Worm (Caenorhabditis elegans): Measurements from ENCODE around the gene C16C10.1.

The C16C10.1 gene

DNA sequence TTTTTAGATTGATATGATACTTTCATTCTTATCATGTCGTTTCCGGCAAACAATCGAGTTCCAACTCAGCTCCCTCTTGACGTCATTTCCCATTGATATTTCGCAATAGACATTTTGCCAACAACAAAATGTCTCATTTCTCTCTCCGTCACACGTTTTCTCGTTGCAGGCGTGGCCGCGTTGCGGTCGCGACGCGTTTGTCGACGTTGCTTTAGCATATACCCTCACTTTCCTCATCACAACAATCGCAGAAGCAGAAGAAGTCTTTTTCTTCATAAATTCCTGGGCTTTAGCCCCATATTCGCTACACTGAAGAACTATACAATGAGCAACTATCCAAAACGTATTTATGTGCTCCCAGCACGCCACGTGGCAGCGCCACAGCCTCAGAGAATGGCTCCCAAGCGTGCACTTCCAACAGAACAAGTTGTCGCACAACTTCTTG lies 12.4 kb upstream of the C16C10.1 start, which contains the start of gene xbp-1 (continued):
- TF ChIP-seq daf-16 (GFP tag; optimal IDR thresholded peaks at IDR 0.05), result peak; percentile 15 to 92
- peak; percentile 99 for TF ChIP-seq daf-16 (tag; optimal IDR thresholded peaks at IDR 0.05)
- TF ChIP-seq daf-12 (tag; optimal IDR thresholded peaks at IDR 0.05), result no peak
- peak; percentile 96 for TF ChIP-seq nhr-11 (tag; optimal IDR thresholded peaks at IDR 0.05)
- TF ChIP-seq unc-62 (GFP tag; optimal IDR thresholded peaks at IDR 0.05 in 1 of 2), result peak in 1 of 2 experiments; percentile 86
- TF ChIP-seq unc-62 (tag; optimal IDR thresholded peaks at IDR 0.05), result no peak
- TF ChIP-seq zip-11 (GFP tag; IDR thresholded peaks at IDR 0.05), result no peak
- no peak for TF ChIP-seq F26F4.8 (GFP tag; conservative IDR thresholded peaks at IDR 0.05)
- no peak for TF ChIP-seq madf-5 (GFP tag; IDR thresholded peaks at IDR 0.05)
- TF ChIP-seq nhr-42 (GFP tag; IDR thresholded peaks at IDR 0.05), result 0 out of 2 replicates have a peak, but pooled peaks have one; percentile 64
- TF ChIP-seq nhr-102 (tag; optimal IDR thresholded peaks at IDR 0.05), result peak; percentile 68
- no peak for TF ChIP-seq fos-1 (tag; optimal IDR thresholded peaks at IDR 0.05)
- no peak for TF ChIP-seq ZK546.5 (tag; optimal IDR thresholded peaks at IDR 0.05)
- no peak for TF ChIP-seq ceh-28 (tag; optimal IDR thresholded peaks at IDR 0.05)
- peak; percentile 77 for TF ChIP-seq pha-4 (GFP tag; IDR thresholded peaks at IDR 0.05)
- TF ChIP-seq pha-4 (tag; optimal IDR thresholded peaks at IDR 0.05), result no peak
- TF ChIP-seq dmd-6 (GFP tag; IDR thresholded peaks at IDR 0.05), result peak; percentile 98
- TF ChIP-seq egl-43 (GFP tag; IDR thresholded peaks at IDR 0.05), result peak; percentile 65
- no peak for TF ChIP-seq F49E8.2 (tag; optimal IDR thresholded peaks at IDR 0.05; ENCODE audit: borderline replicate concordance)
- TF ChIP-seq snpc-1.2 (GFP tag; IDR thresholded peaks at IDR 0.05), result 0 out of 2 replicates have a peak, but pooled peaks have one; percentile 23
- peak; percentile 71 for TF ChIP-seq lin-38 (GFP tag; IDR thresholded peaks at IDR 0.05)
- TF ChIP-seq spr-3 (GFP tag; optimal IDR thresholded peaks at IDR 0.05), result peak; percentile 23
- no peak for TF ChIP-seq daf-8 (GFP tag; IDR thresholded peaks at IDR 0.05)
- no peak for TF ChIP-seq tag-97 (GFP tag; IDR thresholded peaks at IDR 0.05)
- no peak for TF ChIP-seq Y5F2A.4 (GFP tag; optimal IDR thresholded peaks at IDR 0.05)
- TF ChIP-seq ztf-11 (tag; optimal IDR thresholded peaks at IDR 0.05), result no peak
- peak; percentile 78 for TF ChIP-seq zip-2 (tag; optimal IDR thresholded peaks at IDR 0.05)
- no peak for TF ChIP-seq ceh-62 (tag; optimal IDR thresholded peaks at IDR 0.05)
- TF ChIP-seq aly-2 (tag; optimal IDR thresholded peaks at IDR 0.05), result no peak
- TF ChIP-seq D1046.2 (GFP tag; IDR thresholded peaks at IDR 0.05), result no peak
- TF ChIP-seq nhr-10 (tag; optimal IDR thresholded peaks at IDR 0.05), result peak; percentile 76
- peak; percentile 98 for TF ChIP-seq hlh-11 (tag; optimal IDR thresholded peaks at IDR 0.05)
- no peak for TF ChIP-seq attf-4 (tag; optimal IDR thresholded peaks at IDR 0.05)
- TF ChIP-seq skn-1 (tag; optimal IDR thresholded peaks at IDR 0.05), result no peak
- peak; percentile 74 to 93 for TF ChIP-seq mdl-1 (tag; optimal IDR thresholded peaks at IDR 0.05)
- TF ChIP-seq ZK337.2 (GFP tag; IDR thresholded peaks at IDR 0.05), result 0 out of 2 replicates have a peak, but pooled peaks have one; percentile 23
- TF ChIP-seq mxl-2 (GFP tag; conservative IDR thresholded peaks at IDR 0.05), result 0 out of 2 replicates have a peak, but pooled peaks have one; percentile 17
- TF ChIP-seq unc-130 (GFP tag; optimal IDR thresholded peaks at IDR 0.05), result no peak
- TF ChIP-seq ces-1 (GFP tag; optimal IDR thresholded peaks at IDR 0.05), result no peak
- peak; percentile 30 for TF ChIP-seq spr-1 (tag; optimal IDR thresholded peaks at IDR 0.05)
- TF ChIP-seq vab-7 (GFP tag; IDR thresholded peaks at IDR 0.05), result peak; percentile 71
- no peak for TF ChIP-seq lin-29 (GFP tag; IDR thresholded peaks at IDR 0.05)
- peak; percentile 58 for TF ChIP-seq T26A8.4 (GFP tag; IDR thresholded peaks at IDR 0.05)
- TF ChIP-seq dmd-9 (GFP tag; IDR thresholded peaks at IDR 0.05), result peak; percentile 63; the same call in 1 of the 2 replicates
- peak; percentile 49 for TF ChIP-seq zfp-2 (tag; optimal IDR thresholded peaks at IDR 0.05)
- peak; percentile 92 for TF ChIP-seq rbr-2 (tag; optimal IDR thresholded peaks at IDR 0.05)
- TF ChIP-seq lir-3 (tag; optimal IDR thresholded peaks at IDR 0.05), result no peak
- TF ChIP-seq sdz-12 (GFP tag; optimal IDR thresholded peaks at IDR 0.05), result peak; percentile 50
- TF ChIP-seq snpc-4 (tag; optimal IDR thresholded peaks at IDR 0.05), result no peak
- peak; percentile 88 for TF ChIP-seq T20F7.1 (GFP tag; optimal IDR thresholded peaks at IDR 0.05)
- TF ChIP-seq tra-1 (GFP tag; IDR thresholded peaks at IDR 0.05), result peak; percentile 81
- TF ChIP-seq hif-1 (tag; optimal IDR thresholded peaks at IDR 0.05), result peak; percentile 51 to 87
- TF ChIP-seq ceh-44 (GFP tag; IDR thresholded peaks at IDR 0.05), result no peak
